Fruit fly (Drosophila melanogaster) whole organism, prepupa: Measurements from ENCODE around the gene sti.
A peak's percentile ranks its signal among the peaks of the same experiment; 100 is the strongest.

Source experiments
- Blimp-1 ChIP-seq: fragments of 200-800 bp; sonication (Bioruptor generic); optimal IDR thresholded peaks from 3 replicates; lab custom pipeline; 2017; ENCODE audit warnings: missing biosample characterization, missing genetic modification characterization, mild to moderate bottlenecking, moderate library complexity, missing genetic modification reagents
- CG10631 ChIP-seq: fragments of 200-800 bp; sonication (Bioruptor generic); optimal IDR thresholded peaks from 2 replicates; lab custom pipeline; 2016; ENCODE audit warnings: missing biosample characterization, missing genetic modification characterization
- CG10669 ChIP-seq: fragments of 200-800 bp; sonication (Bioruptor generic); optimal IDR thresholded peaks from 3 replicates; lab custom pipeline; 2018; ENCODE audit warnings: missing biosample characterization, mild to moderate bottlenecking, missing genetic modification characterization, moderate library complexity
- CG11762 ChIP-seq: fragments of 200-800 bp; sonication (Bioruptor generic); optimal IDR thresholded peaks from 3 replicates; lab custom pipeline; 2016; ENCODE audit warnings: missing biosample characterization, missing genetic modification characterization; ENCODE audit not compliant: insufficient read depth
- CG11902 ChIP-seq: fragments of 200-800 bp; sonication (Bioruptor generic); optimal IDR thresholded peaks from 3 replicates; lab custom pipeline; 2016; ENCODE audit warnings: missing biosample characterization, missing genetic modification characterization
- CG15336 ChIP-seq: fragments of 200-800 bp; sonication (Bioruptor generic); IDR thresholded peaks from 2 replicates; pipeline ENCODE4 v1.3.6; 2022; ENCODE audit warnings: missing biosample characterization, missing genetic modification characterization
- CG16779 ChIP-seq: fragments of 200-800 bp; sonication (Bioruptor generic); optimal IDR thresholded peaks from 3 replicates; lab custom pipeline; 2017; ENCODE audit warnings: missing biosample characterization, mild to moderate bottlenecking, missing genetic modification characterization
- CG32006 ChIP-seq: fragments of 200-800 bp; sonication (Bioruptor generic); optimal IDR thresholded peaks from 3 replicates; lab custom pipeline; 2017; ENCODE audit warnings: missing biosample characterization, mild to moderate bottlenecking, missing genetic modification characterization
- CG34406 ChIP-seq: fragments of 200-800 bp; sonication (Bioruptor generic); optimal IDR thresholded peaks from 3 replicates; lab custom pipeline; 2016; ENCODE audit warnings: missing biosample characterization, missing genetic modification characterization
- CG3919 ChIP-seq: fragments of 200-800 bp; sonication (Bioruptor generic); optimal IDR thresholded peaks from 3 replicates; lab custom pipeline; 2016; ENCODE audit warnings: missing biosample characterization, missing genetic modification characterization
- CG4318 ChIP-seq: fragments of 200-800 bp; sonication (Bioruptor generic); optimal IDR thresholded peaks from 3 replicates; lab custom pipeline; 2017; ENCODE audit warnings: missing biosample characterization, mild to moderate bottlenecking, missing genetic modification characterization
- CG6163 ChIP-seq: fragments of 200-800 bp; sonication (Bioruptor generic); IDR thresholded peaks from 3 replicates; pipeline ENCODE4 v1.3.6; 2022; ENCODE audit warnings: missing biosample characterization, missing genetic modification characterization
- CG6276 ChIP-seq: fragments of 200-800 bp; sonication (Bioruptor generic); optimal IDR thresholded peaks from 2 replicates; lab custom pipeline; 2017; ENCODE audit warnings: missing biosample characterization, mild to moderate bottlenecking, missing genetic modification characterization
- CG6792 ChIP-seq: fragments of 200-800 bp; sonication (Bioruptor generic); optimal IDR thresholded peaks from 3 replicates; lab custom pipeline; 2016; ENCODE audit warnings: missing biosample characterization, missing genetic modification characterization
- CG6808 ChIP-seq: fragments of 200-800 bp; sonication (Bioruptor generic); optimal IDR thresholded peaks from 3 replicates; lab custom pipeline; 2017; ENCODE audit warnings: missing biosample characterization, missing genetic modification characterization, mild to moderate bottlenecking, moderate library complexity, missing genetic modification reagents
- CG6854 ChIP-seq: fragments of 200-800 bp; sonication (Bioruptor generic); optimal IDR thresholded peaks from 2 replicates; lab custom pipeline; 2017; ENCODE audit warnings: missing biosample characterization, mild to moderate bottlenecking, missing genetic modification characterization
- CG8119 ChIP-seq: fragments of 200-800 bp; sonication (Bioruptor generic); IDR thresholded peaks from 3 replicates; pipeline ENCODE4 v1.3.6; 2022; ENCODE audit warnings: missing biosample characterization, missing genetic modification characterization
- CG8319 ChIP-seq: fragments of 200-800 bp; sonication (Bioruptor generic); optimal IDR thresholded peaks from 3 replicates; lab custom pipeline; 2016; ENCODE audit warnings: missing biosample characterization, missing genetic modification characterization
- CG8632 ChIP-seq: fragments of 200-800 bp; sonication (Bioruptor generic); optimal IDR thresholded peaks from 3 replicates; lab custom pipeline; 2016; ENCODE audit warnings: missing biosample characterization, missing genetic modification characterization
- Eip78C ChIP-seq: fragments of 200-800 bp; sonication (Bioruptor generic); peaks from one replicate; lab custom pipeline; 2016; ENCODE audit warnings: missing biosample characterization, missing genetic modification characterization
- Eip93F ChIP-seq: fragments of 200-800 bp; sonication (Bioruptor generic); optimal IDR thresholded peaks from 2 replicates; lab custom pipeline; 2016; ENCODE audit warnings: missing biosample characterization, mild to moderate bottlenecking, missing genetic modification characterization
- Ets21C ChIP-seq: fragments of 200-800 bp; sonication (Bioruptor generic); optimal IDR thresholded peaks from 3 replicates; lab custom pipeline; 2016; ENCODE audit warnings: missing biosample characterization, missing genetic modification characterization
- Ets96B ChIP-seq: fragments of 200-800 bp; optimal IDR thresholded peaks from 2 replicates; lab custom pipeline; 2019; ENCODE audit warnings: missing biosample characterization, mild to moderate bottlenecking, missing genetic modification characterization, moderate library complexity
- Gug ChIP-seq: fragments of 200-800 bp; sonication (Bioruptor generic); IDR thresholded peaks from 2 replicates; pipeline ENCODE4 v1.3.6; 2022; ENCODE audit warnings: missing biosample characterization, missing genetic modification characterization
- Hr38 ChIP-seq: sonication (Bioruptor generic); optimal IDR thresholded peaks from 2 replicates; lab custom pipeline; 2016; ENCODE audit warnings: missing biosample characterization, missing genetic modification characterization
- Hr39 ChIP-seq: fragments of 200-800 bp; sonication (Bioruptor generic); optimal IDR thresholded peaks from 2 replicates; lab custom pipeline; 2016; ENCODE audit warnings: missing biosample characterization, missing genetic modification characterization
- Met ChIP-seq: fragments of 200-800 bp; sonication (Bioruptor generic); optimal IDR thresholded peaks from 3 replicates; lab custom pipeline; 2016; ENCODE audit warnings: missing biosample characterization, missing genetic modification characterization
- OdsH ChIP-seq: fragments of 200-800 bp; sonication (Bioruptor generic); optimal IDR thresholded peaks from 3 replicates; lab custom pipeline; 2016; ENCODE audit warnings: missing biosample characterization, missing genetic modification characterization
- Smox ChIP-seq: fragments of 200-800 bp; sonication (Bioruptor generic); optimal IDR thresholded peaks from 3 replicates; lab custom pipeline; 2016; ENCODE audit warnings: missing biosample characterization, missing genetic modification characterization
- Sox14 ChIP-seq: fragments of 200-800 bp; sonication (Bioruptor generic); optimal IDR thresholded peaks from 3 replicates; lab custom pipeline; 2016; ENCODE audit warnings: missing biosample characterization, missing genetic modification characterization
- Sox15 ChIP-seq: fragments of 200-800 bp; sonication (Bioruptor generic); optimal IDR thresholded peaks from 3 replicates; lab custom pipeline; 2016; ENCODE audit warnings: missing biosample characterization, missing genetic modification characterization
- achi ChIP-seq: fragments of 200-800 bp; sonication (Bioruptor generic); optimal IDR thresholded peaks from 3 replicates; lab custom pipeline; 2016; ENCODE audit warnings: missing biosample characterization, missing genetic modification characterization
- acj6 ChIP-seq: fragments of 200-800 bp; sonication (Bioruptor generic); optimal IDR thresholded peaks from 3 replicates; lab custom pipeline; 2016; ENCODE audit warnings: missing biosample characterization, missing genetic modification characterization
- dsx ChIP-seq: fragments of 200-800 bp; optimal IDR thresholded peaks from 3 replicates; lab custom pipeline; 2019; ENCODE audit warnings: missing biosample characterization, mild to moderate bottlenecking, missing genetic modification characterization, moderate library complexity; ENCODE audit not compliant: poor library complexity, severe bottlenecking
- eg ChIP-seq: fragments of 200-800 bp; sonication (Bioruptor generic); IDR thresholded peaks from 3 replicates; pipeline ENCODE4 v1.3.6; 2022; ENCODE audit warnings: missing biosample characterization, missing genetic modification characterization
- fd85E ChIP-seq: fragments of 200-800 bp; sonication (Bioruptor generic); optimal IDR thresholded peaks from 3 replicates; lab custom pipeline; 2016; ENCODE audit warnings: missing biosample characterization, missing genetic modification characterization
- lz ChIP-seq: fragments of 200-800 bp; sonication (Bioruptor generic); optimal IDR thresholded peaks from 3 replicates; lab custom pipeline; 2016; ENCODE audit warnings: missing biosample characterization, missing genetic modification characterization
- net ChIP-seq: fragments of 200-800 bp; sonication (Bioruptor generic); optimal IDR thresholded peaks from 3 replicates; lab custom pipeline; 2016; ENCODE audit warnings: missing biosample characterization, missing genetic modification characterization
- pdm3 ChIP-seq: fragments of 200-800 bp; sonication (Bioruptor generic); optimal IDR thresholded peaks from 3 replicates; lab custom pipeline; 2016; ENCODE audit warnings: missing biosample characterization, missing genetic modification characterization
- salr ChIP-seq, 2 experiments: fragments of 200-800 bp; sonication (Bioruptor generic); optimal IDR thresholded peaks; 3 replicates each; lab custom pipeline; 2016 to 2018; ENCODE audit warnings: missing biosample characterization in 2 of 2, missing genetic modification characterization in 2 of 2, mild to moderate bottlenecking in 1 of 2
- ss ChIP-seq, 2 experiments: fragments of 200-800 bp; sonication (Bioruptor generic); optimal IDR thresholded peaks; 2 replicates in 1 of 2; 3 replicates in 1 of 2; lab custom pipeline; 2017 to 2018; ENCODE audit warnings: mild to moderate bottlenecking in 2 of 2, missing biosample characterization in 2 of 2, missing genetic modification characterization in 2 of 2, moderate library complexity in 1 of 2
- svp ChIP-seq: fragments of 200-800 bp; sonication (Bioruptor generic); peaks from one replicate; lab custom pipeline; 2016; ENCODE audit warnings: missing biosample characterization, missing genetic modification characterization
- topi ChIP-seq: fragments of 200-800 bp; sonication (Bioruptor generic); optimal IDR thresholded peaks from 3 replicates; lab custom pipeline; 2016; ENCODE audit warnings: missing biosample characterization, missing genetic modification characterization
- vri ChIP-seq: fragments of 200-800 bp; sonication (Bioruptor generic); optimal IDR thresholded peaks from 3 replicates; lab custom pipeline; 2016; ENCODE audit warnings: missing biosample characterization, mild to moderate bottlenecking, missing genetic modification characterization

sti gene

dm6 chr3L:12533392-12534070 is 18.9 kb upstream of the sti start, which contains the start of the genes Tsf2 and CG34242 (continued):
- TF ChIP-seq net (no peak), vri (GFP tag; lab: Kevin White, UChicago) (no peak), achi (no peak), eg (GFP tag; lab: Robert Waterston, UW) (peak; percentile 95), acj6 (GFP tag; lab: Kevin White, UChicago) (no peak), CG11762 (GFP tag; lab: Kevin White, UChicago) (peak; percentile 82), CG6854 (no peak), CG6792 (GFP tag; lab: Kevin White, UChicago) (peak; percentile 58), CG8119 (GFP tag; lab: Robert Waterston, UW) (no peak), lz (GFP tag; lab: Kevin White, UChicago) (peak; percentile 47), fd85E (GFP tag; lab: Kevin White, UChicago) (no peak), Ets21C (no peak), Blimp-1 (GFP tag; lab: Kevin White, UChicago) (peak; percentile 53), pdm3 (GFP tag; lab: Kevin White, UChicago) (no peak), Smox (no peak), CG8632 (GFP tag; lab: Kevin White, UChicago) (no peak), CG10669 (GFP tag; lab: Kevin White, UChicago) (no peak), Ets96B (tag; lab: Kevin White, UChicago) (peak; percentile 81), salr (GFP tag; optimal IDR thresholded peaks at IDR 0.05; lab: Kevin White, UChicago) (no peak), CG16779 (tag; lab: Kevin White, UChicago) (no peak), CG6163 (peak; percentile 95), CG8319 (peak; percentile 81), CG6276 (no peak), Eip78C (GFP tag; lab: Kevin White, UChicago) (peak; percentile 89), CG32006 (GFP tag; lab: Kevin White, UChicago) (no peak), CG6808 (GFP tag; lab: Kevin White, UChicago) (no peak), CG4318 (GFP tag; lab: Kevin White, UChicago) (no peak), Eip93F (GFP tag; lab: Kevin White, UChicago) (peak; percentile 34), topi (GFP tag; lab: Kevin White, UChicago) (peak; percentile 71), OdsH (GFP tag; lab: Kevin White, UChicago) (no peak), CG15336 (peak; percentile 43), CG11902 (peak; percentile 84), Hr38 (GFP tag; lab: Kevin White, UChicago) (no peak), Met (GFP tag; lab: Kevin White, UChicago) (peak; percentile 73), Hr39 (no peak), CG10631 (GFP tag; lab: Kevin White, UChicago) (peak; percentile 79), Sox14 (GFP tag; lab: Kevin White, UChicago) (no peak), CG34406 (GFP tag; lab: Kevin White, UChicago) (no peak), ss (GFP tag; optimal IDR thresholded peaks at IDR 0.05; lab: Kevin White, UChicago) (peak; percentile 28 to 57)

DNA sequence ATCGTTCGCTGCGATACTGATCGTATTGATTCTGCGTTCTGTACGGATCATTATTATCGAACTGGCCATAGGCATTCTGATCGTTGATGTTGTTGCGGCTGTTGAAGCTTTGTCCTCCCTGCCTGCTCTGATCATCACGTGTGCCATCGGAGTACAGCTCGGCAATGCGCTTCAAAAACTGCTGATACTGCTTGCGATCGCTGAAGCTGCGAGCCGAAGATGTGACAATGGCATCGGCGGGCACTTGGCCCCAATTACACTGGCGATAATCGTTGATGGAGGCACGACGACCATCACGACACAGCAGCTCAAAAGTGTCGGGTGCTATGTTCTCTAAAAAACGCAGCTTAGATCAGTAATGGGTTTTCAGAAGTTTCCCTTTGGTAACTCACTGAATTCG is 17.6 kb upstream of the sti start:
- TF ChIP-seq dsx (GFP tag; lab: Kevin White, UChicago), result no peak
- TF ChIP-seq CG3919, result no peak
- no peak for TF ChIP-seq Sox15
- no peak for TF ChIP-seq Gug
- TF ChIP-seq svp, result peak; percentile 92
- no peak for TF ChIP-seq CG6792 (GFP tag; lab: Kevin White, UChicago)
- TF ChIP-seq CG34406 (GFP tag; lab: Kevin White, UChicago), result no peak
